Fruit fly (Drosophila melanogaster): ENCODE results near the gene Sil1.

Gene Sil1

dm6 chr3R:25232271-25232989 lies 2.9 kb downstream of the Sil1 start, which contains the start of gene Cad96Cb:
Cad96Cb (minus strand) TSS chr3R:25232321.
- TF ChIP-seq EcR (GFP tag; optimal IDR thresholded peaks at IDR 0.05) (no peak), pan (optimal IDR thresholded peaks at IDR 0.05) (no peak), Dll (optimal IDR thresholded peaks at IDR 0.05) (no peak), psq (optimal IDR thresholded peaks at IDR 0.05) (no peak), CG8478 (optimal IDR thresholded peaks at IDR 0.05) (no peak), usp (GFP tag; optimal IDR thresholded peaks at IDR 0.05) (no peak)

dm6 chr3R:25225483-25225882 lies 9.8 kb downstream of the Sil1 start:
- TF ChIP-seq EcR (GFP tag; optimal IDR thresholded peaks at IDR 0.05) (no peak), Dll (optimal IDR thresholded peaks at IDR 0.05) (no peak), usp (GFP tag; optimal IDR thresholded peaks at IDR 0.05) (no peak), CG8478 (optimal IDR thresholded peaks at IDR 0.05) (no peak)

- TF ChIP-seq usp (GFP tag; optimal IDR thresholded peaks at IDR 0.05) = no peak
- TF ChIP-seq psq (optimal IDR thresholded peaks at IDR 0.05) = no peak
- TF ChIP-seq pan (optimal IDR thresholded peaks at IDR 0.05) = no peak
- no peak for TF ChIP-seq EcR (GFP tag; optimal IDR thresholded peaks at IDR 0.05)
- TF ChIP-seq CG8478 (optimal IDR thresholded peaks at IDR 0.05) = no peak
- no peak for TF ChIP-seq Dll (optimal IDR thresholded peaks at IDR 0.05)
Measured at dm6 chr3R:25221203-25221807, 14.0 kb downstream of the Sil1 start, which contains the start of gene Alg9. Alg9 (plus strand) TSS chr3R:25221589.

dm6 chr3R:25219018-25219417 lies 16.3 kb downstream of the Sil1 start, which contains the start of gene CG31103:
CG31103 (plus strand) TSS chr3R:25219318.
- TF ChIP-seq psq (optimal IDR thresholded peaks at IDR 0.05) = no peak

dm6 chr3R:25215997-25216396 lies 19.3 kb downstream of the Sil1 start, which contains the start of gene CG31106:
CG31106 (plus strand) TSS chr3R:25216297.
- TF ChIP-seq Dll (optimal IDR thresholded peaks at IDR 0.05) = no peak
- no peak for TF ChIP-seq psq (optimal IDR thresholded peaks at IDR 0.05)
- TF ChIP-seq CG8478 (optimal IDR thresholded peaks at IDR 0.05) = no peak
- no peak for TF ChIP-seq pan (optimal IDR thresholded peaks at IDR 0.05)
- TF ChIP-seq usp (GFP tag; optimal IDR thresholded peaks at IDR 0.05) = no peak
- no peak for TF ChIP-seq EcR (GFP tag; optimal IDR thresholded peaks at IDR 0.05)

- TF ChIP-seq psq (optimal IDR thresholded peaks at IDR 0.05) (no peak), pan (optimal IDR thresholded peaks at IDR 0.05) (no peak), usp (GFP tag; optimal IDR thresholded peaks at IDR 0.05) (no peak), CG8478 (optimal IDR thresholded peaks at IDR 0.05) (no peak), Dll (optimal IDR thresholded peaks at IDR 0.05) (no peak), EcR (GFP tag; optimal IDR thresholded peaks at IDR 0.05) (no peak)
Measured at dm6 chr3R:25215123-25215522, 20.2 kb downstream of the Sil1 start, which contains the start of gene Saysd1. Saysd1 (minus strand) TSS chr3R:25215188.

dm6 chr3R:25209207-25209606 lies 26.1 kb downstream of the Sil1 start:
- TF ChIP-seq CG8478 (optimal IDR thresholded peaks at IDR 0.05) = no peak
- TF ChIP-seq usp (GFP tag; optimal IDR thresholded peaks at IDR 0.05) = no peak
- TF ChIP-seq EcR (GFP tag; optimal IDR thresholded peaks at IDR 0.05) = no peak
- TF ChIP-seq psq (optimal IDR thresholded peaks at IDR 0.05) = no peak
- TF ChIP-seq pan (optimal IDR thresholded peaks at IDR 0.05) = no peak
- no peak for TF ChIP-seq Dll (optimal IDR thresholded peaks at IDR 0.05)

dm6 chr3R:25208767-25209075 lies 26.6 kb downstream of the Sil1 start:
- no peak for TF ChIP-seq usp (GFP tag; optimal IDR thresholded peaks at IDR 0.05)
- TF ChIP-seq EcR (GFP tag; optimal IDR thresholded peaks at IDR 0.05) = no peak
- TF ChIP-seq psq (optimal IDR thresholded peaks at IDR 0.05) = no peak
- no peak for TF ChIP-seq Dll (optimal IDR thresholded peaks at IDR 0.05)
- TF ChIP-seq CG8478 (optimal IDR thresholded peaks at IDR 0.05) = no peak
- TF ChIP-seq pan (optimal IDR thresholded peaks at IDR 0.05) = no peak

- no peak for TF ChIP-seq pan (optimal IDR thresholded peaks at IDR 0.05)
- TF ChIP-seq EcR (GFP tag; optimal IDR thresholded peaks at IDR 0.05) = no peak
- no peak for TF ChIP-seq CG8478 (optimal IDR thresholded peaks at IDR 0.05)
- no peak for TF ChIP-seq psq (optimal IDR thresholded peaks at IDR 0.05)
- TF ChIP-seq Dll (optimal IDR thresholded peaks at IDR 0.05) = no peak
- TF ChIP-seq usp (GFP tag; optimal IDR thresholded peaks at IDR 0.05) = no peak
Measured at dm6 chr3R:25208042-25208766, 27.1 kb downstream of the Sil1 start, which contains the start of gene Cad96Ca. Cad96Ca (minus strand) TSS chr3R:25208283.

dm6 chr3R:25207405-25208003 lies 27.8 kb downstream of the Sil1 start:
- no peak for TF ChIP-seq usp (GFP tag; optimal IDR thresholded peaks at IDR 0.05)
- no peak for TF ChIP-seq Dll (optimal IDR thresholded peaks at IDR 0.05)
- no peak for TF ChIP-seq pan (optimal IDR thresholded peaks at IDR 0.05)
- TF ChIP-seq psq (optimal IDR thresholded peaks at IDR 0.05) = no peak
- no peak for TF ChIP-seq CG8478 (optimal IDR thresholded peaks at IDR 0.05)
- TF ChIP-seq EcR (GFP tag; optimal IDR thresholded peaks at IDR 0.05) = no peak

dm6 chr3R:25205413-25205977 lies 29.8 kb downstream of the Sil1 start:
- TF ChIP-seq EcR (GFP tag; optimal IDR thresholded peaks at IDR 0.05) (peak in 1 of 2 experiments; percentile 52), pan (optimal IDR thresholded peaks at IDR 0.05) (no peak)

All from whole organism.